Worm (Caenorhabditis elegans) whole organism, L3 larva: ENCODE measurements around the gene dlst-1.

Experiments used
- R02D3.7 ChIP-seq: fragments of 150-350 bp; optimal IDR thresholded peaks from 2 replicates; lab custom pipeline; 2014; ENCODE audit warnings: missing biosample characterization, missing genetic modification characterization
- ZK546.5 ChIP-seq: sonication (generic microtip); optimal IDR thresholded peaks from 2 replicates; lab custom pipeline; 2017; ENCODE audit warnings: missing biosample characterization, missing genetic modification characterization
- ama-1 ChIP-seq: fragments of 150-350 bp; optimal IDR thresholded peaks from 2 replicates; lab custom pipeline; 2018
- elt-3 ChIP-seq, 3 experiments: fragments of 150-350 bp in 1 of 3; sonication (generic microtip) in 2 of 3; optimal IDR thresholded peaks; 2 replicates in 2 of 3; 4 replicates in 1 of 3; lab custom pipeline; 2014 to 2017; ENCODE audit warnings: missing biosample characterization in 3 of 3, missing genetic modification characterization in 3 of 3
- fkh-2 ChIP-seq: fragments of 150-350 bp; optimal IDR thresholded peaks from 2 replicates; lab custom pipeline; 2014; ENCODE audit warnings: missing biosample characterization, missing genetic modification reagents, missing genetic modification characterization
- lin-15B ChIP-seq: fragments of 150-350 bp; optimal IDR thresholded peaks from 2 replicates; lab custom pipeline; 2014; ENCODE audit warnings: missing biosample characterization, missing genetic modification characterization
- mdl-1 ChIP-seq: fragments of 150-350 bp; optimal IDR thresholded peaks from 2 replicates; lab custom pipeline; 2014; ENCODE audit warnings: missing biosample characterization, missing genetic modification characterization
- nhr-12 ChIP-seq: fragments of 150-350 bp; optimal IDR thresholded peaks from 2 replicates; lab custom pipeline; 2014; ENCODE audit warnings: missing biosample characterization, missing genetic modification characterization
- nhr-237 ChIP-seq: fragments of 150-350 bp; optimal IDR thresholded peaks from 2 replicates; lab custom pipeline; 2014; ENCODE audit warnings: missing biosample characterization, missing genetic modification characterization
- nhr-25 ChIP-seq: sonication (generic microtip); optimal IDR thresholded peaks from 2 replicates; lab custom pipeline; 2017; ENCODE audit warnings: missing biosample characterization, missing genetic modification characterization
- nhr-76 ChIP-seq: fragments of 150-350 bp; sonication (generic microtip); optimal IDR thresholded peaks from 5 replicates; lab custom pipeline; 2014; ENCODE audit warnings: missing biosample characterization, missing genetic modification characterization
- nhr-77 ChIP-seq: fragments of 150-350 bp; optimal IDR thresholded peaks from 2 replicates; lab custom pipeline; 2014; ENCODE audit warnings: missing biosample characterization, missing genetic modification characterization
- tbx-2 ChIP-seq: sonication (generic microtip); optimal IDR thresholded peaks from 2 replicates; lab custom pipeline; 2016; ENCODE audit warnings: mild to moderate bottlenecking, missing genetic modification characterization, missing compliant biosample characterization
- zag-1 ChIP-seq: fragments of 150-350 bp; optimal IDR thresholded peaks from 2 replicates; lab custom pipeline; 2014; ENCODE audit warnings: missing biosample characterization, missing genetic modification characterization

- TF ChIP-seq fkh-2 (tag; lab: Kevin White, UChicago) (no peak), lin-15B (tag; lab: Kevin White, UChicago) (no peak), nhr-237 (tag; lab: Kevin White, UChicago) (no peak), nhr-12 (tag; lab: Kevin White, UChicago) (no peak), tbx-2 (tag; lab: Kevin White, UChicago) (no peak), nhr-76 (tag; lab: Kevin White, UChicago) (no peak), zag-1 (no peak), R02D3.7 (tag; lab: Kevin White, UChicago) (no peak), mdl-1 (tag; lab: Kevin White, UChicago) (no peak), nhr-25 (tag; lab: Kevin White, UChicago) (no peak), ama-1 (lab: Kevin White, UChicago) (no peak), elt-3 (tag; optimal IDR thresholded peaks at IDR 0.05; lab: Kevin White, UChicago) (no peak), ZK546.5 (no peak), nhr-77 (tag; lab: Kevin White, UChicago) (no peak)
Measured at ce11 chrV:6685499-6685898, 23.4 kb downstream of the dlst-1 start.
